Worm (Caenorhabditis elegans) whole organism, L1 larva: ENCODE results near the gene sru-1.

ENCODE experiments used
- C04F5.9 ChIP-seq: sonication (generic microtip); optimal IDR thresholded peaks from 2 replicates; lab custom pipeline; 2016; ENCODE audit warnings: missing genetic modification characterization, missing compliant biosample characterization
- C34B4.2 ChIP-seq: sonication (generic microtip); optimal IDR thresholded peaks from 2 replicates; lab custom pipeline; 2017; ENCODE audit warnings: mild to moderate bottlenecking, missing genetic modification characterization, missing compliant biosample characterization
- F16B12.6 ChIP-seq: fragments of 150-350 bp; optimal IDR thresholded peaks from 2 replicates; lab custom pipeline; 2014; ENCODE audit warnings: missing biosample characterization, missing genetic modification characterization
- alr-1 ChIP-seq: fragments of 200-800 bp; sonication (Bioruptor generic); optimal IDR thresholded peaks from 2 replicates; lab custom pipeline; 2018; ENCODE audit warnings: borderline replicate concordance, mild to moderate bottlenecking, missing genetic modification characterization, missing compliant biosample characterization
- aly-2 ChIP-seq: fragments of 150-350 bp; optimal IDR thresholded peaks from 2 replicates; lab custom pipeline; 2014; ENCODE audit warnings: missing biosample characterization, missing genetic modification characterization
- blmp-1 ChIP-seq: fragments of 150-350 bp; optimal IDR thresholded peaks from 2 replicates; lab custom pipeline; 2014; ENCODE audit warnings: missing biosample characterization, missing genetic modification characterization
- ceh-63 ChIP-seq: fragments of 200-800 bp; sonication (Bioruptor generic); optimal IDR thresholded peaks from 2 replicates; lab custom pipeline; 2018; ENCODE audit warnings: mild to moderate bottlenecking, missing genetic modification characterization, missing compliant biosample characterization
- ceh-8 ChIP-seq: fragments of 200-800 bp; sonication (Bioruptor generic); optimal IDR thresholded peaks from 2 replicates; lab custom pipeline; 2018; ENCODE audit warnings: mild to moderate bottlenecking, missing genetic modification characterization, moderate library complexity, missing compliant biosample characterization
- ceh-82 ChIP-seq, 3 experiments: fragments of 150-350 bp in 1 of 3; sonication (generic microtip) in 2 of 3; optimal IDR thresholded peaks; 2 replicates each; lab custom pipeline; 2014 to 2017; ENCODE audit warnings: missing biosample characterization in 3 of 3, missing genetic modification characterization in 3 of 3
- ceh-90 ChIP-seq: sonication (generic microtip); optimal IDR thresholded peaks from 2 replicates; lab custom pipeline; 2016; ENCODE audit warnings: missing genetic modification characterization, missing compliant biosample characterization
- dpl-1 ChIP-seq, 3 experiments: fragments of 150-350 bp in 2 of 3; sonication (generic microtip) in 1 of 3; optimal IDR thresholded peaks; 2 replicates each; lab custom pipeline; 2014 to 2017; ENCODE audit warnings: missing biosample characterization in 3 of 3, missing genetic modification characterization in 3 of 3, missing genetic modification reagents in 3 of 3
- efl-1 ChIP-seq, 4 experiments: fragments of 150-350 bp; optimal IDR thresholded peaks in 3 of 4; peaks in 1 of 4; 1 replicate in 1 of 4; 2 replicates in 3 of 4; lab custom pipeline; 2014; ENCODE audit warnings: missing biosample characterization in 2 of 4, missing genetic modification characterization in 2 of 4, missing genetic modification reagents in 2 of 4
- efl-3 ChIP-seq: fragments of 200-800 bp; sonication (Bioruptor generic); optimal IDR thresholded peaks from 2 replicates; lab custom pipeline; 2018; ENCODE audit warnings: mild to moderate bottlenecking, missing genetic modification characterization, missing compliant biosample characterization
- egl-13 ChIP-seq: sonication (generic microtip); optimal IDR thresholded peaks from 2 replicates; lab custom pipeline; 2016; ENCODE audit warnings: missing genotype, missing genetic modification reagents, missing genetic modification characterization, missing compliant biosample characterization
- elt-2 ChIP-seq: sonication (generic microtip); optimal IDR thresholded peaks from 2 replicates; lab custom pipeline; 2016; ENCODE audit warnings: missing genetic modification characterization, mild to moderate bottlenecking, inconsistent platforms, missing compliant biosample characterization, missing genetic modification reagents
- elt-3 ChIP-seq, 6 experiments: fragments of 150-350 bp in 1 of 6; sonication (generic microtip); optimal IDR thresholded peaks; 2 replicates each; lab custom pipeline; 2017 to 2018; ENCODE audit warnings: missing biosample characterization in 6 of 6, missing genetic modification characterization in 6 of 6, inconsistent platforms in 1 of 6
- fkh-10 ChIP-seq: sonication (generic microtip); optimal IDR thresholded peaks from 2 replicates; lab custom pipeline; 2017; ENCODE audit warnings: missing biosample characterization, missing genetic modification reagents, missing genetic modification characterization
- fkh-4 ChIP-seq: sonication (generic microtip); optimal IDR thresholded peaks from 2 replicates; lab custom pipeline; 2016; ENCODE audit warnings: missing compliant biosample characterization, missing genetic modification characterization, borderline replicate concordance
- fkh-8 ChIP-seq: sonication (generic microtip); optimal IDR thresholded peaks from 2 replicates; lab custom pipeline; 2016; ENCODE audit warnings: mild to moderate bottlenecking, missing genetic modification characterization, missing compliant biosample characterization
- fos-1 ChIP-seq: fragments of 150-350 bp; optimal IDR thresholded peaks from 2 replicates; lab custom pipeline; 2014; ENCODE audit warnings: missing biosample characterization, missing genetic modification characterization
- grh-1 ChIP-seq: fragments of 200-800 bp; sonication (Bioruptor generic); IDR thresholded peaks from 2 replicates; pipeline ENCODE4 v1.3.6; 2022; ENCODE audit warnings: missing genetic modification reagents, missing genetic modification characterization, missing compliant biosample characterization
- hlh-4 ChIP-seq: sonication (generic microtip); optimal IDR thresholded peaks from 2 replicates; lab custom pipeline; 2016; ENCODE audit warnings: mild to moderate bottlenecking, missing genetic modification characterization, missing compliant biosample characterization
- irx-1 ChIP-seq: sonication (generic microtip); optimal IDR thresholded peaks from 2 replicates; lab custom pipeline; 2016; ENCODE audit warnings: missing genetic modification characterization, missing compliant biosample characterization
- isw-1 ChIP-seq: fragments of 200-800 bp; sonication (Bioruptor generic); IDR thresholded peaks from 2 replicates; pipeline ENCODE4 v1.3.6; 2022; ENCODE audit warnings: missing genetic modification characterization, missing compliant biosample characterization
- lin-13 ChIP-seq: fragments of 150-350 bp; optimal IDR thresholded peaks from 2 replicates; lab custom pipeline; 2014; ENCODE audit warnings: missing biosample characterization, missing genetic modification reagents, missing genetic modification characterization
- lin-15B ChIP-seq: fragments of 150-350 bp; sonication (generic microtip); optimal IDR thresholded peaks from 3 replicates; lab custom pipeline; 2014; ENCODE audit warnings: missing biosample characterization, missing genetic modification characterization
- lin-39 ChIP-seq: fragments of 150-350 bp; optimal IDR thresholded peaks from 2 replicates; lab custom pipeline; 2014; ENCODE audit warnings: missing biosample characterization, missing genetic modification reagents, missing genetic modification characterization
- mdl-1 ChIP-seq, 2 experiments: fragments of 150-350 bp; optimal IDR thresholded peaks; 2 replicates each; lab custom pipeline; 2014 to 2017; ENCODE audit warnings: missing biosample characterization in 2 of 2, missing genetic modification characterization in 2 of 2, inconsistent platforms in 1 of 2
- mef-2 ChIP-seq: fragments of 150-350 bp; optimal IDR thresholded peaks from 2 replicates; lab custom pipeline; 2014; ENCODE audit warnings: missing biosample characterization, missing genetic modification characterization
- nhr-12 ChIP-seq: sonication (generic microtip); optimal IDR thresholded peaks from 2 replicates; lab custom pipeline; 2017; ENCODE audit warnings: missing biosample characterization, missing genetic modification characterization
- nhr-19 ChIP-seq: fragments of 200-800 bp; sonication (Bioruptor generic); conservative IDR thresholded peaks from 2 replicates; pipeline ENCODE4 v1.3.6; 2022; ENCODE audit warnings: missing genetic modification characterization, missing compliant biosample characterization
- nhr-20 ChIP-seq: sonication (generic microtip); optimal IDR thresholded peaks from 2 replicates; lab custom pipeline; 2016; ENCODE audit warnings: mild to moderate bottlenecking, missing genetic modification characterization, missing compliant biosample characterization
- nhr-28 ChIP-seq: fragments of 150-350 bp; optimal IDR thresholded peaks from 2 replicates; lab custom pipeline; 2014; ENCODE audit warnings: missing biosample characterization, missing genetic modification characterization
- nhr-47 ChIP-seq: sonication (generic microtip); optimal IDR thresholded peaks from 2 replicates; lab custom pipeline; 2016; ENCODE audit warnings: mild to moderate bottlenecking, missing genetic modification characterization, moderate library complexity, missing compliant biosample characterization
- nhr-76 ChIP-seq: sonication (generic microtip); optimal IDR thresholded peaks from 2 replicates; lab custom pipeline; 2017; ENCODE audit warnings: missing biosample characterization, missing genetic modification characterization
- nhr-77 ChIP-seq: fragments of 150-350 bp; optimal IDR thresholded peaks from 2 replicates; lab custom pipeline; 2014; ENCODE audit warnings: missing biosample characterization, missing genetic modification characterization
- nhr-85 ChIP-seq: sonication (generic microtip); peaks from one replicate; lab custom pipeline; 2016; ENCODE audit warnings: missing genetic modification characterization, inconsistent platforms, missing compliant biosample characterization
- nhr-90 ChIP-seq: sonication (generic microtip); optimal IDR thresholded peaks from 2 replicates; lab custom pipeline; 2016; ENCODE audit warnings: mild to moderate bottlenecking, missing genetic modification characterization, missing compliant biosample characterization; ENCODE audit not compliant: poor library complexity
- pax-3 ChIP-seq: fragments of 200-800 bp; sonication (Bioruptor generic); optimal IDR thresholded peaks from 2 replicates; lab custom pipeline; 2018; ENCODE audit warnings: mild to moderate bottlenecking, missing genetic modification characterization, moderate library complexity, missing compliant biosample characterization
- rnt-1 ChIP-seq: sonication (generic microtip); optimal IDR thresholded peaks from 2 replicates; lab custom pipeline; 2016; ENCODE audit warnings: mild to moderate bottlenecking, missing genetic modification characterization, moderate library complexity, missing compliant biosample characterization
- sptf-1 ChIP-seq: fragments of 150-350 bp; optimal IDR thresholded peaks from 2 replicates; lab custom pipeline; 2014; ENCODE audit warnings: missing biosample characterization, missing genetic modification characterization
- swsn-7 ChIP-seq: sonication (generic microtip); optimal IDR thresholded peaks from 2 replicates; lab custom pipeline; 2016; ENCODE audit warnings: missing genetic modification characterization, missing compliant biosample characterization
- tbx-2 ChIP-seq: sonication (generic microtip); optimal IDR thresholded peaks from 2 replicates; lab custom pipeline; 2016; ENCODE audit warnings: missing genetic modification characterization, missing compliant biosample characterization
- unc-130 ChIP-seq: fragments of 150-350 bp; optimal IDR thresholded peaks from 2 replicates; lab custom pipeline; 2017; ENCODE audit warnings: missing biosample characterization, missing genetic modification characterization, inconsistent platforms
- unc-30 ChIP-seq: sonication (generic microtip); optimal IDR thresholded peaks from 2 replicates; lab custom pipeline; 2017; ENCODE audit warnings: missing biosample characterization, missing genetic modification characterization
- unc-62 ChIP-seq: fragments of 150-350 bp; optimal IDR thresholded peaks from 2 replicates; lab custom pipeline; 2014; ENCODE audit warnings: missing biosample characterization, missing genetic modification reagents, missing genetic modification characterization
- xbp-1 ChIP-seq: sonication (generic microtip); optimal IDR thresholded peaks from 2 replicates; lab custom pipeline; 2016; ENCODE audit warnings: missing genetic modification characterization, missing compliant biosample characterization
- zip-4 ChIP-seq: fragments of 200-800 bp; sonication (Bioruptor generic); optimal IDR thresholded peaks from 2 replicates; lab custom pipeline; 2018; ENCODE audit warnings: mild to moderate bottlenecking, missing genetic modification characterization, moderate library complexity, missing compliant biosample characterization
- ztf-11 ChIP-seq, 2 experiments: sonication (generic microtip); optimal IDR thresholded peaks; 2 replicates each; lab custom pipeline; 2016 to 2017; ENCODE audit warnings: missing genetic modification characterization in 2 of 2, missing biosample characterization in 1 of 2, missing compliant biosample characterization in 1 of 2
- ztf-4 ChIP-seq: fragments of 150-350 bp; optimal IDR thresholded peaks from 2 replicates; lab custom pipeline; 2014; ENCODE audit warnings: missing biosample characterization, missing genetic modification characterization

The sru-1 gene

DNA sequence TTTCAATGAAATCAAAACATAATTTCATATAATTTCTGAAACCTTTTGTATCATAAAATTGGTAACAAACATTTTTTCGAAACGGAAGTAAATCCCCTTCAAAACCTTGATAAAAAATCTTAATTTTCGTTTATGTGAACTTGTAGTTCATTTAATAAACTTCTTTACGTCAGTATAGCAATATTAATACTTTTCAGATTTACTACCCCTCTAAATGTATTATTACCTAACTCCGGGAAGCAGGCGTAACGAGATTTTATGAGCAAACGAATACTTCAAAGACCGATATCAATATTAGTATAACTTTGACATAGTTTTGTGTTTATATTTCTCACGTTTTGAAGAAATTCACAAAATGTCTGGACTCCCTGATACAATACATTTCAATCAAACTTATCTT, at the start of gene sru-1:
Gene sru-1, plus strand, starts transcription at position 301 of the 400 bp plus-strand sequence.
- TF ChIP-seq grh-1 (GFP tag; lab: Robert Waterston, UW): no peak
- no peak for TF ChIP-seq blmp-1 (tag; lab: Kevin White, UChicago)
- TF ChIP-seq fkh-8 (tag; lab: Kevin White, UChicago): no peak
- no peak for TF ChIP-seq nhr-20
- no peak for TF ChIP-seq ztf-4 (tag; lab: Kevin White, UChicago)
- TF ChIP-seq mef-2: no peak
- no peak for TF ChIP-seq unc-30 (tag; lab: Kevin White, UChicago)
- no peak for TF ChIP-seq dpl-1 (GFP tag; optimal IDR thresholded peaks at IDR 0.05; lab: Kevin White, UChicago)
- TF ChIP-seq isw-1 (GFP tag; lab: Robert Waterston, UW): no peak
- TF ChIP-seq pax-3 (tag; lab: Kevin White, UChicago): no peak
- TF ChIP-seq elt-2: no peak
- no peak for TF ChIP-seq efl-3 (GFP tag; lab: Kevin White, UChicago)

- TF ChIP-seq lin-15B (tag; lab: Kevin White, UChicago) (no peak), C04F5.9 (tag; lab: Kevin White, UChicago) (no peak), dpl-1 (GFP tag; optimal IDR thresholded peaks at IDR 0.05; lab: Kevin White, UChicago) (no peak), ceh-82 (tag; optimal IDR thresholded peaks at IDR 0.05; lab: Kevin White, UChicago) (no peak), nhr-28 (no peak), C34B4.2 (tag; lab: Kevin White, UChicago) (no peak), efl-1 (optimal IDR thresholded peaks at IDR 0.05; lab: Kevin White, UChicago) (no peak), efl-1 (GFP tag; optimal IDR thresholded peaks at IDR 0.05 in 1 of 2; lab: Kevin White, UChicago) (peak in 1 of 2 experiments; percentile 91), ceh-90 (no peak), elt-2 (peak; percentile 29), ztf-4 (tag; lab: Kevin White, UChicago) (peak; percentile 59), rnt-1 (tag; lab: Kevin White, UChicago) (no peak), unc-30 (tag; lab: Kevin White, UChicago) (no peak), ztf-11 (tag; optimal IDR thresholded peaks at IDR 0.05; lab: Kevin White, UChicago) (no peak), fkh-8 (tag; lab: Kevin White, UChicago) (no peak), ceh-8 (GFP tag; lab: Kevin White, UChicago) (no peak), sptf-1 (tag; lab: Kevin White, UChicago) (no peak), nhr-76 (tag; lab: Kevin White, UChicago) (no peak), hlh-4 (no peak), nhr-85 (tag; lab: Kevin White, UChicago) (peak; percentile 75), irx-1 (no peak), egl-13 (tag; lab: Kevin White, UChicago) (no peak), mef-2 (no peak), grh-1 (GFP tag; lab: Robert Waterston, UW) (no peak), nhr-77 (no peak), elt-3 (tag; optimal IDR thresholded peaks at IDR 0.05; lab: Kevin White, UChicago) (peak in 1 of 6 experiments; percentile 22), fos-1 (tag; lab: Kevin White, UChicago) (no peak), mdl-1 (tag; optimal IDR thresholded peaks at IDR 0.05; lab: Kevin White, UChicago) (no peak), swsn-7 (peak; percentile 24), lin-39 (no peak), aly-2 (tag; lab: Kevin White, UChicago) (peak; percentile 95), nhr-12 (tag; lab: Kevin White, UChicago) (no peak), lin-13 (no peak), xbp-1 (tag; lab: Kevin White, UChicago) (no peak), ceh-63 (GFP tag; lab: Kevin White, UChicago) (no peak), fkh-4 (no peak), nhr-19 (GFP tag; lab: Robert Waterston, UW) (peak; percentile 56), pax-3 (tag; lab: Kevin White, UChicago) (no peak), F16B12.6 (tag; lab: Kevin White, UChicago) (no peak), unc-130 (tag; lab: Kevin White, UChicago) (no peak), nhr-90 (tag; lab: Kevin White, UChicago) (peak; percentile 71), nhr-47 (tag; lab: Kevin White, UChicago) (peak; percentile 8), unc-62 (no peak), tbx-2 (tag; lab: Kevin White, UChicago) (no peak), fkh-10 (GFP tag; lab: Kevin White, UChicago) (no peak), alr-1 (no peak), zip-4 (no peak)
Measured at ce11 chrIV:9438753-9439152, 49.7 kb upstream of the sru-1 start.
